Worm (Caenorhabditis elegans) whole organism, L1 larva: ENCODE measurements around the gene T08A11.1.

Experiments used
- C04F5.9 ChIP-seq: sonication (generic microtip); optimal IDR thresholded peaks from 2 replicates; lab custom pipeline; 2016; ENCODE audit warnings: missing genetic modification characterization, missing compliant biosample characterization
- C34B4.2 ChIP-seq: sonication (generic microtip); optimal IDR thresholded peaks from 2 replicates; lab custom pipeline; 2017; ENCODE audit warnings: mild to moderate bottlenecking, missing genetic modification characterization, missing compliant biosample characterization
- Y116A8C.19 ChIP-seq: sonication (generic microtip); optimal IDR thresholded peaks from 2 replicates; lab custom pipeline; 2016; ENCODE audit warnings: missing compliant biosample characterization, missing genetic modification characterization, borderline replicate concordance
- aly-2 ChIP-seq: fragments of 150-350 bp; optimal IDR thresholded peaks from 2 replicates; lab custom pipeline; 2014; ENCODE audit warnings: missing biosample characterization, missing genetic modification characterization
- ama-1 ChIP-seq: fragments of 150-350 bp; optimal IDR thresholded peaks from 2 replicates; lab custom pipeline; 2014
- ceh-63 ChIP-seq: fragments of 200-800 bp; sonication (Bioruptor generic); optimal IDR thresholded peaks from 2 replicates; lab custom pipeline; 2018; ENCODE audit warnings: mild to moderate bottlenecking, missing genetic modification characterization, missing compliant biosample characterization
- ceh-8 ChIP-seq: fragments of 200-800 bp; sonication (Bioruptor generic); optimal IDR thresholded peaks from 2 replicates; lab custom pipeline; 2018; ENCODE audit warnings: mild to moderate bottlenecking, missing genetic modification characterization, moderate library complexity, missing compliant biosample characterization
- ceh-82 ChIP-seq, 3 experiments: fragments of 150-350 bp in 1 of 3; sonication (generic microtip) in 2 of 3; optimal IDR thresholded peaks; 2 replicates each; lab custom pipeline; 2014 to 2017; ENCODE audit warnings: missing biosample characterization in 3 of 3, missing genetic modification characterization in 3 of 3
- ceh-88 ChIP-seq: fragments of 200-800 bp; sonication (Bioruptor generic); IDR thresholded peaks from 2 replicates; pipeline ENCODE4 v1.3.6; 2022; ENCODE audit warnings: missing genetic modification characterization, missing compliant biosample characterization
- ces-1 ChIP-seq: fragments of 150-350 bp; optimal IDR thresholded peaks from 2 replicates; lab custom pipeline; 2014; ENCODE audit warnings: missing biosample characterization, missing genetic modification reagents, missing genetic modification characterization
- dsc-1 ChIP-seq: sonication (generic microtip); optimal IDR thresholded peaks from 2 replicates; lab custom pipeline; 2016; ENCODE audit warnings: mild to moderate bottlenecking, missing genetic modification characterization, missing compliant biosample characterization
- efl-1 ChIP-seq, 4 experiments: fragments of 150-350 bp; optimal IDR thresholded peaks in 3 of 4; peaks in 1 of 4; 1 replicate in 1 of 4; 2 replicates in 3 of 4; lab custom pipeline; 2014; ENCODE audit warnings: missing biosample characterization in 2 of 4, missing genetic modification characterization in 2 of 4, missing genetic modification reagents in 2 of 4
- efl-3 ChIP-seq: fragments of 200-800 bp; sonication (Bioruptor generic); optimal IDR thresholded peaks from 2 replicates; lab custom pipeline; 2018; ENCODE audit warnings: mild to moderate bottlenecking, missing genetic modification characterization, missing compliant biosample characterization
- fkh-10 ChIP-seq: sonication (generic microtip); optimal IDR thresholded peaks from 2 replicates; lab custom pipeline; 2017; ENCODE audit warnings: missing biosample characterization, missing genetic modification reagents, missing genetic modification characterization
- fkh-8 ChIP-seq: sonication (generic microtip); optimal IDR thresholded peaks from 2 replicates; lab custom pipeline; 2016; ENCODE audit warnings: mild to moderate bottlenecking, missing genetic modification characterization, missing compliant biosample characterization
- grh-1 ChIP-seq: fragments of 200-800 bp; sonication (Bioruptor generic); IDR thresholded peaks from 2 replicates; pipeline ENCODE4 v1.3.6; 2022; ENCODE audit warnings: missing genetic modification reagents, missing genetic modification characterization, missing compliant biosample characterization
- hpl-2 ChIP-seq: fragments of 150-350 bp; optimal IDR thresholded peaks from 2 replicates; lab custom pipeline; 2014; ENCODE audit warnings: missing biosample characterization, missing genetic modification reagents, missing genetic modification characterization
- irx-1 ChIP-seq: sonication (generic microtip); optimal IDR thresholded peaks from 2 replicates; lab custom pipeline; 2016; ENCODE audit warnings: missing genetic modification characterization, missing compliant biosample characterization
- isw-1 ChIP-seq: fragments of 200-800 bp; sonication (Bioruptor generic); IDR thresholded peaks from 2 replicates; pipeline ENCODE4 v1.3.6; 2022; ENCODE audit warnings: missing genetic modification characterization, missing compliant biosample characterization
- lin-13 ChIP-seq: fragments of 150-350 bp; optimal IDR thresholded peaks from 2 replicates; lab custom pipeline; 2014; ENCODE audit warnings: missing biosample characterization, missing genetic modification reagents, missing genetic modification characterization
- lin-14 ChIP-seq: fragments of 200-800 bp; sonication (Bioruptor generic); optimal IDR thresholded peaks from 2 replicates; lab custom pipeline; 2018; ENCODE audit warnings: mild to moderate bottlenecking, missing genetic modification characterization, moderate library complexity, missing compliant biosample characterization
- lin-15B ChIP-seq: fragments of 150-350 bp; sonication (generic microtip); optimal IDR thresholded peaks from 3 replicates; lab custom pipeline; 2014; ENCODE audit warnings: missing biosample characterization, missing genetic modification characterization
- lin-35 ChIP-seq, 2 experiments: fragments of 150-350 bp; optimal IDR thresholded peaks; 2 replicates each; lab custom pipeline; 2014; ENCODE audit warnings: missing biosample characterization in 2 of 2, missing genetic modification characterization in 2 of 2, missing genetic modification reagents in 2 of 2
- lin-39 ChIP-seq: fragments of 150-350 bp; optimal IDR thresholded peaks from 2 replicates; lab custom pipeline; 2014; ENCODE audit warnings: missing biosample characterization, missing genetic modification reagents, missing genetic modification characterization
- lir-3 ChIP-seq: sonication (generic microtip); optimal IDR thresholded peaks from 2 replicates; lab custom pipeline; 2016; ENCODE audit warnings: mild to moderate bottlenecking, missing genetic modification characterization, moderate library complexity, missing compliant biosample characterization; ENCODE audit not compliant: poor library complexity
- lsy-2 ChIP-seq, 2 experiments: fragments of 150-350 bp; optimal IDR thresholded peaks; 2 replicates each; lab custom pipeline; 2014; ENCODE audit warnings: missing biosample characterization in 2 of 2, missing genetic modification characterization in 2 of 2
- mab-9 ChIP-seq: fragments of 200-800 bp; sonication (Bioruptor generic); IDR thresholded peaks from 2 replicates; pipeline ENCODE4 v1.3.6; 2022; ENCODE audit warnings: missing genetic modification reagents, missing genetic modification characterization, missing compliant biosample characterization
- mdl-1 ChIP-seq, 2 experiments: fragments of 150-350 bp; optimal IDR thresholded peaks; 2 replicates each; lab custom pipeline; 2014 to 2017; ENCODE audit warnings: missing biosample characterization in 2 of 2, missing genetic modification characterization in 2 of 2, inconsistent platforms in 1 of 2
- mep-1 ChIP-seq: fragments of 150-350 bp; optimal IDR thresholded peaks from 2 replicates; lab custom pipeline; 2014; ENCODE audit warnings: missing biosample characterization, missing genetic modification characterization
- nhr-11 ChIP-seq: fragments of 150-350 bp; optimal IDR thresholded peaks from 2 replicates; lab custom pipeline; 2014; ENCODE audit warnings: missing biosample characterization, missing genetic modification characterization
- nhr-12 ChIP-seq: sonication (generic microtip); optimal IDR thresholded peaks from 2 replicates; lab custom pipeline; 2017; ENCODE audit warnings: missing biosample characterization, missing genetic modification characterization
- nhr-20 ChIP-seq: sonication (generic microtip); optimal IDR thresholded peaks from 2 replicates; lab custom pipeline; 2016; ENCODE audit warnings: mild to moderate bottlenecking, missing genetic modification characterization, missing compliant biosample characterization
- nhr-237 ChIP-seq: fragments of 150-350 bp; optimal IDR thresholded peaks from 2 replicates; lab custom pipeline; 2014; ENCODE audit warnings: missing biosample characterization, missing genetic modification characterization
- nhr-71 ChIP-seq: sonication (generic microtip); optimal IDR thresholded peaks from 2 replicates; lab custom pipeline; 2016; ENCODE audit warnings: mild to moderate bottlenecking, missing genetic modification characterization, moderate library complexity, missing compliant biosample characterization
- nhr-76 ChIP-seq: sonication (generic microtip); optimal IDR thresholded peaks from 2 replicates; lab custom pipeline; 2017; ENCODE audit warnings: missing biosample characterization, missing genetic modification characterization
- nhr-77 ChIP-seq: fragments of 150-350 bp; optimal IDR thresholded peaks from 2 replicates; lab custom pipeline; 2014; ENCODE audit warnings: missing biosample characterization, missing genetic modification characterization
- nhr-90 ChIP-seq: sonication (generic microtip); optimal IDR thresholded peaks from 2 replicates; lab custom pipeline; 2016; ENCODE audit warnings: mild to moderate bottlenecking, missing genetic modification characterization, missing compliant biosample characterization; ENCODE audit not compliant: poor library complexity
- pag-3 ChIP-seq: sonication (generic microtip); optimal IDR thresholded peaks from 2 replicates; lab custom pipeline; 2017; ENCODE audit warnings: missing genetic modification characterization, mild to moderate bottlenecking, missing compliant biosample characterization, antibody characterized with exemption, borderline replicate concordance; ENCODE audit not compliant: insufficient read depth
- pqm-1 ChIP-seq: sonication (generic microtip); optimal IDR thresholded peaks from 3 replicates; lab custom pipeline; 2017; ENCODE audit warnings: missing biosample characterization, missing genetic modification characterization
- rnt-1 ChIP-seq: sonication (generic microtip); optimal IDR thresholded peaks from 2 replicates; lab custom pipeline; 2016; ENCODE audit warnings: mild to moderate bottlenecking, missing genetic modification characterization, moderate library complexity, missing compliant biosample characterization
- snpc-4 ChIP-seq: fragments of 150-350 bp; optimal IDR thresholded peaks from 2 replicates; lab custom pipeline; 2014; ENCODE audit warnings: missing biosample characterization, missing genetic modification characterization
- swsn-7 ChIP-seq: sonication (generic microtip); optimal IDR thresholded peaks from 2 replicates; lab custom pipeline; 2016; ENCODE audit warnings: missing genetic modification characterization, missing compliant biosample characterization
- tlp-1 ChIP-seq: fragments of 150-350 bp; optimal IDR thresholded peaks from 2 replicates; lab custom pipeline; 2014; ENCODE audit warnings: missing biosample characterization, missing genetic modification characterization
- unc-130 ChIP-seq: fragments of 150-350 bp; optimal IDR thresholded peaks from 2 replicates; lab custom pipeline; 2017; ENCODE audit warnings: missing biosample characterization, missing genetic modification characterization, inconsistent platforms
- unc-30 ChIP-seq: sonication (generic microtip); optimal IDR thresholded peaks from 2 replicates; lab custom pipeline; 2017; ENCODE audit warnings: missing biosample characterization, missing genetic modification characterization
- unc-62 ChIP-seq: fragments of 150-350 bp; optimal IDR thresholded peaks from 2 replicates; lab custom pipeline; 2014; ENCODE audit warnings: missing biosample characterization, missing genetic modification reagents, missing genetic modification characterization
- unc-86 ChIP-seq: sonication (generic microtip); optimal IDR thresholded peaks from 2 replicates; lab custom pipeline; 2016; ENCODE audit warnings: missing genetic modification characterization, missing compliant biosample characterization
- unc-98 ChIP-seq: fragments of 200-800 bp; sonication (Bioruptor generic); IDR thresholded peaks from 2 replicates; pipeline ENCODE4 v1.3.6; 2022; ENCODE audit warnings: missing genetic modification characterization, missing compliant biosample characterization
- vab-15 ChIP-seq: sonication (generic microtip); optimal IDR thresholded peaks from 2 replicates; lab custom pipeline; 2017; ENCODE audit warnings: missing genotype, mild to moderate bottlenecking, missing genetic modification characterization, missing compliant biosample characterization
- xbp-1 ChIP-seq: sonication (generic microtip); optimal IDR thresholded peaks from 2 replicates; lab custom pipeline; 2016; ENCODE audit warnings: missing genetic modification characterization, missing compliant biosample characterization
- ztf-4 ChIP-seq: fragments of 150-350 bp; optimal IDR thresholded peaks from 2 replicates; lab custom pipeline; 2014; ENCODE audit warnings: missing biosample characterization, missing genetic modification characterization

Gene T08A11.1

DNA sequence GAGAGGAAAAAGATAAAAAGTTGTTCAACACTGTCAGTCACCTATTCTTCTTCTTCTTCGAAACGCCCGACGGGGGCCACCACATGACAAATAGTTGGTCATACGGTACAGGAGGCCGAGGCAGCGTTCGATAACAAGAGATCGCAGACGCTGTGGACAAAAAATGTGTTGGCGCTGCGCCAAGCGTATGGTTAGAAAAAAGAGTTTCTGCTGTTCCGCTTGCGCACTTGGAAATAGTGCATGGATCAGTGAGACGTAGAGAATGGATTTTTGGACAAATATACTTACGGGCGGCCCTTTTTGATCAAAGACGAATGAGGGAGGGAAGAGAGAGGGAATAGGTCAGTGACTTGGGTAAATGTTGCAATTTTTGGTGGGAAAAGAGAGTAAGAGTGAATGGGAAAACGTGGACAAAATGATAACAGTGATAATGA lies 21.8 kb upstream of the T08A11.1 start (continued):
- TF ChIP-seq lir-3 (peak; percentile 23), C04F5.9 (peak; percentile 31), unc-30 (tag; lab: Kevin White, UChicago) (no peak), unc-62 (GFP tag; lab: Kevin White, UChicago) (no peak), isw-1 (GFP tag; lab: Robert Waterston, UW) (no peak; the same call in 1 of the 2 replicates), lin-35 (GFP tag; optimal IDR thresholded peaks at IDR 0.05; lab: Kevin White, UChicago) (peak; percentile 44 to 81), nhr-90 (tag; lab: Kevin White, UChicago) (peak; percentile 93), nhr-71 (tag; lab: Kevin White, UChicago) (peak; percentile 96)
- TF ChIP-seq, all 84 proteins: peak for 44

DNA sequence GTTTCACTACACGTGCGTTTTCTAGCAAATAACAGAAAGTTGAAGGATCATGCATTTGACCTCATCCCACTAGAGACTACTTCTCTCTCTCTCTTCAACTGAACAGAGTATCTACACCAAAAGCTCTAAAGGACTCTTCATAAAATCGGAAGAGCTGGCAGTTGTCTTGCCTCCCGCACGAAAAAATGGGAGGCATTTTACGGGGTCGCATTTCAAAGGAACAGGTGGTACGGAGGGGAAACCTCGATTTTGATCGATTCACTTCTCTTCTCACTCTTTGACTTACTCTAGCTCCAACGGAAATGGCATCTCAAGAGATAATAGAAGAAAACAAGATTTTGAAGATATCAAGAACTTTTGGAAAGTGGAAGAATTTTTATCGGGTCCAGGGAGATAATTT lies 20.2 kb upstream of the T08A11.1 start:
- TF ChIP-seq nhr-76 (tag; lab: Kevin White, UChicago) (no peak), grh-1 (no peak), hpl-2 (GFP tag; lab: Kevin White, UChicago) (no peak), ama-1 (no peak), vab-15 (tag; lab: Kevin White, UChicago) (no peak), swsn-7 (tag; lab: Kevin White, UChicago) (no peak), dsc-1 (tag; lab: Kevin White, UChicago) (no peak), nhr-20 (peak; percentile 55), ces-1 (GFP tag; lab: Kevin White, UChicago) (no peak), Y116A8C.19 (no peak), nhr-11 (peak; percentile 27), nhr-12 (tag; lab: Kevin White, UChicago) (no peak), C04F5.9 (no peak), C34B4.2 (tag; lab: Kevin White, UChicago) (no peak), ceh-82 (tag; optimal IDR thresholded peaks at IDR 0.05; lab: Kevin White, UChicago) (no peak), unc-130 (tag; lab: Kevin White, UChicago) (peak; percentile 58), lin-39 (no peak), efl-3 (GFP tag; lab: Kevin White, UChicago) (no peak), pag-3 (tag; lab: Kevin White, UChicago) (peak; percentile 85), mep-1 (peak; percentile 41), fkh-8 (tag; lab: Kevin White, UChicago) (no peak), ceh-8 (GFP tag; lab: Kevin White, UChicago) (no peak), aly-2 (no peak), rnt-1 (tag; lab: Kevin White, UChicago) (peak; percentile 88), ceh-63 (GFP tag; lab: Kevin White, UChicago) (no peak), tlp-1 (tag; lab: Kevin White, UChicago) (no peak), ceh-88 (GFP tag; lab: Robert Waterston, UW) (no peak), nhr-71 (tag; lab: Kevin White, UChicago) (peak; percentile 80), nhr-77 (tag; lab: Kevin White, UChicago) (no peak), mab-9 (GFP tag; lab: Robert Waterston, UW) (no peak), nhr-237 (tag; lab: Kevin White, UChicago) (no peak), fkh-10 (GFP tag; lab: Kevin White, UChicago) (no peak), mdl-1 (tag; optimal IDR thresholded peaks at IDR 0.05; lab: Kevin White, UChicago) (peak in 1 of 2 experiments; percentile 45), lin-14 (GFP tag; lab: Kevin White, UChicago) (peak; percentile 85), lsy-2 (tag; optimal IDR thresholded peaks at IDR 0.05; lab: Kevin White, UChicago) (peak in 1 of 2 experiments; percentile 47), lin-15B (tag; lab: Kevin White, UChicago) (no peak), efl-1 (optimal IDR thresholded peaks at IDR 0.05; lab: Kevin White, UChicago) (peak in 1 of 2 experiments; percentile 26), efl-1 (GFP tag; optimal IDR thresholded peaks at IDR 0.05 in 1 of 2; lab: Kevin White, UChicago) (peak; percentile 2 to 71), unc-86 (no peak), irx-1 (tag; lab: Kevin White, UChicago) (no peak), unc-62 (GFP tag; lab: Kevin White, UChicago) (no peak), lin-13 (GFP tag; lab: Kevin White, UChicago) (no peak), pqm-1 (tag; lab: Kevin White, UChicago) (no peak), unc-98 (no peak), ztf-4 (tag; lab: Kevin White, UChicago) (no peak), snpc-4 (tag; lab: Kevin White, UChicago) (no peak), xbp-1 (tag; lab: Kevin White, UChicago) (no peak)
